Fruit fly (Drosophila melanogaster): Measurements from ENCODE around the gene scf.

The scf gene

DNA sequence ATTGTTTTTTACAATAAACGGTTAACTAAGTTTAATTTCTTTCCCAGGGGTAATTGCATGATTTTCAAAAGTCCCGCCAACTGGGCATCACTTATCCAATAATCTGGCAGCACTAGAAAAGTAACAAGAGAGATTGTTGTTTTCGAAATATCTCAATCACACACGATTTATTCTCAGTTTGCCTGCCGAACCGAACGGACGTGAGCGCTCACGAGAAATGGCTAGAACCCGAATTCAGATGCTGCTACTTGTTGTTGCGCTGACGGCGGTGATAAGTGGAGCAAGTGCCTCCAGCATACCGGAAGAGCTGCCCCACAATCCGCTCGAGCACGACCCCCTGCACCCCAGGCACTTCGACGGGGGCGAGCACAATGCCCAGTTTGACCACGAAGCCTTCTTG, at the start of gene scf (continued):
- TF ChIP-seq zen2 (GFP tag; IDR thresholded peaks at IDR 0.05; ENCODE audit: partially characterized antibody) (no peak), row (GFP tag; IDR thresholded peaks at IDR 0.05) (peak; percentile 60), CG16813 (GFP tag; IDR thresholded peaks at IDR 0.05; ENCODE audit: partially characterized antibody) (peak; percentile 33; the same call in 1 of the 3 replicates), Dp (GFP tag; optimal IDR thresholded peaks at IDR 0.05) (peak; percentile 91), CG31224 (GFP tag; IDR thresholded peaks at IDR 0.05) (no peak), Rfx (GFP tag; IDR thresholded peaks at IDR 0.05) (peak; percentile 59), CG2116 (GFP tag; optimal IDR thresholded peaks at IDR 0.05) (peak; percentile 35), CG3281 (GFP tag; optimal IDR thresholded peaks at IDR 0.05) (peak; percentile 13), CG8388 (GFP tag; optimal IDR thresholded peaks at IDR 0.05) (no peak), exex (tag; optimal IDR thresholded peaks at IDR 0.05) (no peak), bowl (GFP tag; IDR thresholded peaks at IDR 0.05) (0 out of 2 replicates have a peak, but pooled peaks have one; percentile 7), CG8765 (GFP tag; IDR thresholded peaks at IDR 0.05) (no peak), Eip74EF (GFP tag; optimal IDR thresholded peaks at IDR 0.05) (no peak), CG4730 (GFP tag; IDR thresholded peaks at IDR 0.05) (no peak), CG14014 (GFP tag; IDR thresholded peaks at IDR 0.05) (0 out of 2 replicates have a peak, but pooled peaks have one; percentile 34), E2f1 (GFP tag; IDR thresholded peaks at IDR 0.05) (no peak), CG34224 (GFP tag; IDR thresholded peaks at IDR 0.05; ENCODE audit: partially characterized antibody) (peak; percentile 50), ftz-f1 (GFP tag; optimal IDR thresholded peaks at IDR 0.05) (no peak), CG6791 (GFP tag; IDR thresholded peaks at IDR 0.05; ENCODE audit: partially characterized antibody) (0 out of 3 replicates have a peak, but pooled peaks have one; percentile 27), CG12071 (GFP tag; optimal IDR thresholded peaks at IDR 0.05) (peak; percentile 17), insv (GFP tag; optimal IDR thresholded peaks at IDR 0.05) (peak in 1 of 2 experiments; percentile 20), Bgb (GFP tag; IDR thresholded peaks at IDR 0.05; ENCODE audit: partially characterized antibody) (peak; percentile 49), Dref (GFP tag; IDR thresholded peaks at IDR 0.05) (0 out of 2 replicates have a peak, but pooled peaks have one; percentile 1), salm (tag; optimal IDR thresholded peaks at IDR 0.05) (no peak), nerfin-1 (tag; optimal IDR thresholded peaks at IDR 0.05) (no peak), psq (GFP tag; optimal IDR thresholded peaks at IDR 0.05) (no peak), ERR (GFP tag; optimal IDR thresholded peaks at IDR 0.05) (no peak), Six4 (GFP tag; optimal IDR thresholded peaks at IDR 0.05) (peak; percentile 4), Elba2 (GFP tag; optimal IDR thresholded peaks at IDR 0.05) (no peak), unc-4 (GFP tag; IDR thresholded peaks at IDR 0.05; ENCODE audit: partially characterized antibody) (peak; percentile 42; the same call in 1 of the 2 replicates), dan (GFP tag; IDR thresholded peaks at IDR 0.05) (no peak), hkb (optimal IDR thresholded peaks at IDR 0.05) (no peak), hkb (GFP tag; IDR thresholded peaks at IDR 0.05) (peak; percentile 48), odd (GFP tag; optimal IDR thresholded peaks at IDR 0.05) (no peak), Ssrp (tag; optimal IDR thresholded peaks at IDR 0.05) (no peak), kah (GFP tag; optimal IDR thresholded peaks at IDR 0.05) (peak; percentile 54), sima (GFP tag; optimal IDR thresholded peaks at IDR 0.05) (no peak), Drgx (GFP tag; IDR thresholded peaks at IDR 0.05) (no peak), CG10147 (GFP tag; optimal IDR thresholded peaks at IDR 0.05) (no peak), CG16779 (GFP tag; IDR thresholded peaks at IDR 0.05) (no peak), Awh (GFP tag; IDR thresholded peaks at IDR 0.05) (0 out of 2 replicates have a peak, but pooled peaks have one; percentile 30), Jarid2 (GFP tag; optimal IDR thresholded peaks at IDR 0.05) (peak; percentile 80), z (GFP tag; IDR thresholded peaks at IDR 0.05) (peak; percentile 57; the same call in 1 of the 3 replicates), HLH4C (GFP tag; IDR thresholded peaks at IDR 0.05; ENCODE audit: partially characterized antibody) (no peak), CG4282 (GFP tag; optimal IDR thresholded peaks at IDR 0.05) (peak; percentile 28), CG34422 (GFP tag; IDR thresholded peaks at IDR 0.05) (peak; percentile 73; the same call in 2 of the 3 replicates), her (GFP tag; optimal IDR thresholded peaks at IDR 0.05) (no peak), CG3847 (GFP tag; IDR thresholded peaks at IDR 0.05) (peak; percentile 48), MBD-R2 (GFP tag; IDR thresholded peaks at IDR 0.05) (peak; percentile 27), E2f2 (GFP tag; IDR thresholded peaks at IDR 0.05) (peak; percentile 96)
